Fruit fly (Drosophila melanogaster) whole organism, embryonic: ENCODE measurements around the gene CG13996.

ENCODE experiments used
- Bteb2 ChIP-seq: fragments of 200-800 bp; sonication (Bioruptor generic); optimal IDR thresholded peaks from 2 replicates; lab custom pipeline; 2016; ENCODE audit warnings: missing biosample characterization, missing genetic modification characterization
- CG10321 ChIP-seq: fragments of 200-800 bp; sonication (Bioruptor generic); IDR thresholded peaks from 2 replicates; pipeline ENCODE4 v1.3.6; 2022; ENCODE audit warnings: missing biosample characterization, missing genetic modification characterization
- CG10979 ChIP-seq: fragments of 200-800 bp; sonication (Bioruptor generic); optimal IDR thresholded peaks from 2 replicates; lab custom pipeline; 2018; ENCODE audit warnings: missing biosample characterization, mild to moderate bottlenecking, missing genetic modification characterization, moderate library complexity
- CG11695 ChIP-seq: fragments of 200-800 bp; sonication (Bioruptor generic); IDR thresholded peaks from 3 replicates; pipeline ENCODE4 v1.3.6; 2022; ENCODE audit warnings: missing biosample characterization, missing genetic modification characterization
- CG11696 ChIP-seq: fragments of 200-800 bp; sonication (Bioruptor generic); IDR thresholded peaks from 2 replicates; pipeline ENCODE4 v1.3.6; 2022; ENCODE audit warnings: missing biosample characterization, missing genetic modification characterization
- CG12155 ChIP-seq: fragments of 200-800 bp; sonication (Bioruptor generic); optimal IDR thresholded peaks from 3 replicates; lab custom pipeline; 2016; ENCODE audit warnings: missing biosample characterization, missing genetic modification characterization
- CG13775 ChIP-seq: fragments of 200-800 bp; sonication (Bioruptor generic); optimal IDR thresholded peaks from 3 replicates; lab custom pipeline; 2017; ENCODE audit warnings: missing biosample characterization, mild to moderate bottlenecking, missing genetic modification characterization
- CG15011 ChIP-seq: fragments of 200-800 bp; sonication (Bioruptor generic); optimal IDR thresholded peaks from 3 replicates; lab custom pipeline; 2018; ENCODE audit warnings: missing biosample characterization, mild to moderate bottlenecking, missing genetic modification characterization
- CG1603 ChIP-seq: fragments of 200-800 bp; sonication (Bioruptor generic); optimal IDR thresholded peaks from 2 replicates; lab custom pipeline; 2019; ENCODE audit warnings: missing biosample characterization, mild to moderate bottlenecking, missing genetic modification characterization, moderate library complexity
- CG17361 ChIP-seq: fragments of 200-800 bp; sonication (Bioruptor generic); IDR thresholded peaks from 3 replicates; pipeline ENCODE4 v1.3.6; 2022; ENCODE audit warnings: missing biosample characterization, missing genetic modification characterization
- CG31224 ChIP-seq: fragments of 200-800 bp; sonication (Bioruptor generic); IDR thresholded peaks from 2 replicates; pipeline ENCODE4 v1.3.6; 2022; ENCODE audit warnings: missing biosample characterization, missing genetic modification characterization
- CG3847 ChIP-seq: fragments of 200-800 bp; sonication (Bioruptor generic); IDR thresholded peaks from 2 replicates; pipeline ENCODE4 v1.3.6; 2022; ENCODE audit warnings: missing biosample characterization, missing genetic modification characterization
- CG4404 ChIP-seq: fragments of 200-800 bp; sonication (Bioruptor generic); IDR thresholded peaks from 2 replicates; pipeline ENCODE4 v1.3.6; 2022; ENCODE audit warnings: missing biosample characterization, missing genetic modification characterization
- CG4707 ChIP-seq: fragments of 200-800 bp; sonication (Bioruptor generic); optimal IDR thresholded peaks from 2 replicates; lab custom pipeline; 2018; ENCODE audit warnings: missing biosample characterization, mild to moderate bottlenecking, missing genetic modification characterization, moderate library complexity
- CG8089 ChIP-seq: fragments of 200-800 bp; sonication (Bioruptor generic); optimal IDR thresholded peaks from 3 replicates; lab custom pipeline; 2016; ENCODE audit warnings: missing biosample characterization, missing genetic modification characterization
- CG8388 ChIP-seq: fragments of 200-800 bp; sonication (Bioruptor generic); optimal IDR thresholded peaks from 2 replicates; lab custom pipeline; 2019; ENCODE audit warnings: missing biosample characterization, mild to moderate bottlenecking, missing genetic modification characterization, moderate library complexity
- CG9817 ChIP-seq: fragments of 200-800 bp; sonication (Bioruptor generic); optimal IDR thresholded peaks from 2 replicates; lab custom pipeline; 2018; ENCODE audit warnings: missing biosample characterization, mild to moderate bottlenecking, missing genetic modification characterization, moderate library complexity
- D19A ChIP-seq: fragments of 200-800 bp; optimal IDR thresholded peaks from 3 replicates; lab custom pipeline; 2019; ENCODE audit warnings: missing biosample characterization, mild to moderate bottlenecking, missing genetic modification characterization, moderate library complexity
- Dref ChIP-seq: fragments of 200-800 bp; sonication (Bioruptor generic); IDR thresholded peaks from 2 replicates; pipeline ENCODE4 v1.3.6; 2022; ENCODE audit warnings: missing biosample characterization, missing genetic modification characterization
- Gsc ChIP-seq: fragments of 200-800 bp; sonication (Bioruptor generic); IDR thresholded peaks from 2 replicates; pipeline ENCODE4 v1.3.6; 2022; ENCODE audit warnings: missing biosample characterization, missing genetic modification characterization
- H2.0 ChIP-seq: fragments of 200-800 bp; sonication (Bioruptor generic); IDR thresholded peaks from 2 replicates; pipeline ENCODE4 v1.3.6; 2022; ENCODE audit warnings: missing biosample characterization, missing genetic modification characterization
- HLH3B ChIP-seq: fragments of 200-800 bp; sonication (Bioruptor generic); IDR thresholded peaks from 2 replicates; pipeline ENCODE4 v1.3.6; 2022; ENCODE audit warnings: missing biosample characterization, missing genetic modification characterization
- HLHmδ ChIP-seq: fragments of 200-800 bp; sonication (Bioruptor generic); optimal IDR thresholded peaks from 2 replicates; lab custom pipeline; 2018; ENCODE audit warnings: missing biosample characterization, mild to moderate bottlenecking, missing genetic modification characterization, moderate library complexity
- Hmx ChIP-seq: fragments of 200-800 bp; sonication (Bioruptor generic); optimal IDR thresholded peaks from 2 replicates; lab custom pipeline; 2016; ENCODE audit warnings: missing biosample characterization, missing genetic modification characterization
- Rfx ChIP-seq: fragments of 200-800 bp; sonication (Bioruptor generic); IDR thresholded peaks from 2 replicates; pipeline ENCODE4 v1.3.6; 2022; ENCODE audit warnings: missing biosample characterization, missing genetic modification characterization
- Scr ChIP-seq: fragments of 200-800 bp; sonication (Bioruptor generic); IDR thresholded peaks from 2 replicates; pipeline ENCODE4 v1.3.6; 2022; ENCODE audit warnings: missing biosample characterization, missing genetic modification characterization; ENCODE audit not compliant: partially characterized antibody
- Stat92E ChIP-seq, 3 experiments: fragments of >200 bp in 2 of 3; fragments of 200-800 bp in 1 of 3; sonication (Bioruptor generic) in 1 of 3; optimal IDR thresholded peaks; 2 replicates each; lab custom pipeline; 2017 to 2019; ENCODE audit warnings: missing biosample characterization in 3 of 3, missing genetic modification characterization in 3 of 3, mild to moderate bottlenecking in 1 of 3, moderate library complexity in 1 of 3
- Taf1 ChIP-seq: fragments of 200-800 bp; sonication (Bioruptor generic); IDR thresholded peaks from 2 replicates; pipeline ENCODE4 v1.3.6; 2022; ENCODE audit warnings: missing biosample characterization, missing genetic modification characterization
- Xbp1 ChIP-seq: fragments of 200-800 bp; sonication (Bioruptor generic); optimal IDR thresholded peaks from 3 replicates; lab custom pipeline; 2016; ENCODE audit warnings: missing biosample characterization, mild to moderate bottlenecking, missing genetic modification characterization
- br ChIP-seq: fragments of >200 bp; optimal IDR thresholded peaks from 2 replicates; lab custom pipeline; 2017
- chm ChIP-seq: fragments of 200-800 bp; sonication (Bioruptor generic); IDR thresholded peaks from 2 replicates; pipeline ENCODE4 v1.3.6; 2022; ENCODE audit warnings: missing biosample characterization, missing genetic modification characterization
- dmrt99B ChIP-seq: fragments of 200-800 bp; sonication (Bioruptor generic); optimal IDR thresholded peaks from 2 replicates; lab custom pipeline; 2018; ENCODE audit warnings: missing biosample characterization, mild to moderate bottlenecking, missing genetic modification characterization, moderate library complexity
- esg ChIP-seq: fragments of 200-800 bp; sonication (Bioruptor generic); conservative IDR thresholded peaks from 2 replicates; pipeline ENCODE4 v1.3.6; 2022; ENCODE audit warnings: missing biosample characterization, missing genetic modification characterization
- fd3F ChIP-seq: fragments of 200-800 bp; sonication (Bioruptor generic); optimal IDR thresholded peaks from 2 replicates; lab custom pipeline; 2018; ENCODE audit warnings: missing biosample characterization, mild to moderate bottlenecking, missing genetic modification characterization, moderate library complexity
- fd64A ChIP-seq: fragments of 200-800 bp; sonication (Bioruptor generic); optimal IDR thresholded peaks from 3 replicates; lab custom pipeline; 2018; ENCODE audit warnings: missing biosample characterization, mild to moderate bottlenecking, missing genetic modification characterization
- gem ChIP-seq: fragments of 200-800 bp; sonication (Bioruptor generic); optimal IDR thresholded peaks from 2 replicates; lab custom pipeline; 2019; ENCODE audit warnings: missing biosample characterization, mild to moderate bottlenecking, missing genetic modification characterization, moderate library complexity
- gt ChIP-seq: fragments of 200-800 bp; sonication (Bioruptor generic); IDR thresholded peaks from 2 replicates; pipeline ENCODE4 v1.3.6; 2022; ENCODE audit warnings: missing biosample characterization, missing genetic modification characterization
- nmo ChIP-seq: fragments of 200-800 bp; sonication (Bioruptor generic); optimal IDR thresholded peaks from 2 replicates; lab custom pipeline; 2018; ENCODE audit warnings: missing biosample characterization, mild to moderate bottlenecking, missing genetic modification characterization, moderate library complexity
- otp ChIP-seq: fragments of 200-800 bp; sonication (Bioruptor generic); IDR thresholded peaks from 3 replicates; pipeline ENCODE4, ENCODE4 v1.3.6; 2022; ENCODE audit warnings: missing biosample characterization, missing genetic modification characterization
- pan ChIP-seq, 4 experiments: fragments of >200 bp in 3 of 4; fragments of 200-800 bp in 1 of 4; sonication (Bioruptor generic) in 1 of 4; optimal IDR thresholded peaks in 3 of 4; IDR thresholded peaks in 1 of 4; 2 replicates each; pipeline versions ENCODE4 v1.3.6 to Lab custom; 2017 to 2022; ENCODE audit warnings: missing biosample characterization in 2 of 4, missing genetic modification characterization in 2 of 4, mixed read lengths in 1 of 4
- pb ChIP-seq: fragments of 200-800 bp; sonication (Bioruptor generic); optimal IDR thresholded peaks from 3 replicates; lab custom pipeline; 2016; ENCODE audit warnings: missing biosample characterization, missing genetic modification characterization
- prd ChIP-seq, 3 experiments: fragments of >200 bp in 2 of 3; fragments of 200-800 bp in 1 of 3; sonication (Bioruptor generic) in 1 of 3; optimal IDR thresholded peaks in 2 of 3; IDR thresholded peaks in 1 of 3; 2 replicates in 2 of 3; 3 replicates in 1 of 3; pipeline versions ENCODE4 v1.3.6 to Lab custom; 2017 to 2022; ENCODE audit warnings: missing biosample characterization in 1 of 3, missing genetic modification characterization in 1 of 3
- scrt ChIP-seq: fragments of 200-800 bp; sonication (Bioruptor generic); optimal IDR thresholded peaks from 2 replicates; lab custom pipeline; 2018; ENCODE audit warnings: missing biosample characterization, mild to moderate bottlenecking, missing genetic modification characterization, moderate library complexity
- sd ChIP-seq: fragments of 200-800 bp; sonication (Bioruptor generic); optimal IDR thresholded peaks from 3 replicates; lab custom pipeline; 2018; ENCODE audit warnings: missing biosample characterization, mild to moderate bottlenecking, missing genetic modification characterization, moderate library complexity
- so ChIP-seq: fragments of 200-800 bp; sonication (Bioruptor generic); IDR thresholded peaks from 3 replicates; pipeline ENCODE4 v1.3.6; 2022; ENCODE audit warnings: missing biosample characterization, missing genetic modification characterization
- tgo ChIP-seq: fragments of 200-800 bp; sonication (Bioruptor generic); IDR thresholded peaks from 3 replicates; pipeline ENCODE4 v1.3.6; 2022; ENCODE audit warnings: missing biosample characterization, missing genetic modification characterization

CG13996 gene

dm6 chr2L:5971093-5971808, 49.4 kb upstream of the CG13996 start (continued):
- TF ChIP-seq esg (GFP tag; lab: Robert Waterston, UW), result no peak
- TF ChIP-seq so, result 0 out of 3 replicates have a peak, but pooled peaks have one; percentile 11
- TF ChIP-seq Stat92E (GFP tag; optimal IDR thresholded peaks at IDR 0.05; lab: Kevin White, UChicago), result no peak

- TF ChIP-seq Scr (GFP tag; lab: Robert Waterston, UW) (no peak), CG3847 (GFP tag; lab: Robert Waterston, UW) (peak; percentile 40; the same call in 1 of the 2 replicates), CG31224 (0 out of 2 replicates have a peak, but pooled peaks have one; percentile 11), CG17361 (GFP tag; lab: Robert Waterston, UW) (0 out of 3 replicates have a peak, but pooled peaks have one; percentile 41), H2.0 (GFP tag; lab: Robert Waterston, UW) (peak; percentile 12; the same call in 1 of the 2 replicates), nmo (GFP tag; lab: Kevin White, UChicago) (peak; percentile 35), CG15011 (GFP tag; lab: Kevin White, UChicago) (no peak), pb (GFP tag; lab: Kevin White, UChicago) (no peak), Xbp1 (GFP tag; lab: Kevin White, UChicago) (peak; percentile 53), prd (optimal IDR thresholded peaks at IDR 0.05; lab: Kevin White, UChicago) (no peak), prd (GFP tag; IDR thresholded peaks at IDR 0.05; lab: Robert Waterston, UW) (peak; percentile 61), CG1603 (peak; percentile 62), HLH3B (GFP tag; lab: Robert Waterston, UW) (peak; percentile 26; the same call in 1 of the 2 replicates), dmrt99B (tag; lab: Kevin White, UChicago) (peak; percentile 54), D19A (tag; lab: Kevin White, UChicago) (peak; percentile 34), CG10321 (no peak), chm (peak; percentile 73), CG9817 (tag; lab: Kevin White, UChicago) (no peak), CG10979 (tag; lab: Kevin White, UChicago) (peak; percentile 16), CG11696 (GFP tag; lab: Robert Waterston, UW) (peak; percentile 53; the same call in 1 of the 2 replicates), Rfx (GFP tag; lab: Robert Waterston, UW) (peak; percentile 81), gem (tag; lab: Kevin White, UChicago) (peak; percentile 59), fd3F (GFP tag; lab: Kevin White, UChicago) (peak; percentile 42), Bteb2 (GFP tag; lab: Kevin White, UChicago) (peak; percentile 12), Gsc (GFP tag; lab: Robert Waterston, UW) (no peak), CG8388 (GFP tag; lab: Kevin White, UChicago) (peak; percentile 15), br (lab: Kevin White, UChicago) (no peak), CG4707 (GFP tag; lab: Kevin White, UChicago) (no peak), CG8089 (GFP tag; lab: Kevin White, UChicago) (no peak), CG4404 (GFP tag; lab: Robert Waterston, UW) (no peak), pan (optimal IDR thresholded peaks at IDR 0.05; lab: Kevin White, UChicago) (no peak), pan (GFP tag; optimal IDR thresholded peaks at IDR 0.05 in 1 of 2, IDR thresholded peaks at IDR 0.05 in 1 of 2) (peak in 1 of 2 experiments; percentile 17), fd64A (GFP tag; lab: Kevin White, UChicago) (no peak), so (peak; percentile 73; the same call in 2 of the 3 replicates), Taf1 (peak; percentile 40; the same call in 1 of the 2 replicates), otp (GFP tag; lab: Robert Waterston, UW) (0 out of 3 replicates have a peak, but pooled peaks have one; percentile 45), CG12155 (peak; percentile 21), CG13775 (GFP tag; lab: Kevin White, UChicago) (peak; percentile 21), sd (no peak), scrt (GFP tag; lab: Kevin White, UChicago) (no peak), HLHmδ (GFP tag; lab: Kevin White, UChicago) (no peak), CG11695 (peak; percentile 40; the same call in 2 of the 3 replicates), Dref (GFP tag; lab: Robert Waterston, UW) (no peak), gt (no peak), Hmx (GFP tag; lab: Kevin White, UChicago) (no peak), tgo (GFP tag; lab: Robert Waterston, UW) (peak; percentile 76)
These were observed 48.6 kb upstream of the CG13996 start for dm6 chr2L:5972005-5972404.
